Worm (Caenorhabditis elegans): ENCODE measurements around the gene Y51H7BR.8.

The Y51H7BR.8 gene

DNA sequence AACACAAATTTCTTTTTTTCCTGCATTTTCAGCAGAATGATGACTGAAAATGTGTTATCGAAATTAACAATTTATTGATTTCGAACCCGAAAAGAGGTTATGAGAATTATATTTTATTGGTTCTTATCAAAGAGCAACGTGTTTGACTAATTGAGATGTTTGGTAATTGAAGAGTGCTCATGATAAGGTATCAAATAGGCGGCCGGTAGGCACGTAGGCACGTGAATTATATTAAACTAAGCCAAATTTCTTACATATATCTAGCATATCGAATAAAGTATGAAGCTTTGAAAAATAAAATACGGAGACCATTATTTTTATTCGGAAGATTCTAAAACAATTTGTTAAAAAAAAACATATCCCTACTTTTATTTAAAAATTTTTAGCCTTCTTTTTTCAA, 1.7 kb upstream of the Y51H7BR.8 start, which contains the start of gene math-45:
Gene math-45, minus strand, starts transcription at position 101 of the 400 bp plus-strand sequence.
- TF ChIP-seq Y75B8A.6 (GFP tag; IDR thresholded peaks at IDR 0.05) (no peak), cey-2 (tag; optimal IDR thresholded peaks at IDR 0.05; ENCODE audit: borderline replicate concordance, insufficient read depth) (no peak), daf-16 (GFP tag; optimal IDR thresholded peaks at IDR 0.05) (no peak), daf-16 (tag; optimal IDR thresholded peaks at IDR 0.05) (peak; percentile 52), nhr-28 (tag; optimal IDR thresholded peaks at IDR 0.05) (peak; percentile 17)

DNA sequence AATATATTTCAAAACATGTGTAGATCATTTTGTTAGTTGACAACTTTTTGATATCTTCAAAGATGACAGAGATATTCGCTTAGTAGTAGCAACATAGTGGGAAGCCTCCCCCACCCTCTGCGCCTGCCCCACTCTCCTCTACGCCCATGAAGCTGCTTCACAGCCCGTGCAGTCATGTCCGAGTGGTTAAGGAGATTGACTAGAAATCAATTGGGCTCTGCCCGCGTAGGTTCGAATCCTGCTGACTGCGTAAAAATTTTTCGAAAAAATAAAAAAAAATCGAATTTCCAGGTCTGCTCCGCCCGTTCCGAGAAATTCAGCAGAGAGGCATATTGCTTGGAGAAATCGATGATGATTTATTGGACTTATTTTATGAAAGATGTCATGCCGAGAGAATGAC, 853 bp downstream of the Y51H7BR.8 start:
- TF ChIP-seq zag-1 (tag; optimal IDR thresholded peaks at IDR 0.05) (no peak), zip-2 (tag; optimal IDR thresholded peaks at IDR 0.05) (no peak), zfp-3 (GFP tag; conservative IDR thresholded peaks at IDR 0.05) (0 out of 2 replicates have a peak, but pooled peaks have one; percentile 64), lin-1 (GFP tag; IDR thresholded peaks at IDR 0.05) (peak; percentile 37; the same call in 1 of the 2 replicates), php-3 (GFP tag; IDR thresholded peaks at IDR 0.05) (no peak), mep-1 (tag; optimal IDR thresholded peaks at IDR 0.05) (peak; percentile 49), F49E8.2 (tag; optimal IDR thresholded peaks at IDR 0.05; ENCODE audit: borderline replicate concordance) (peak; percentile 9), ceh-20 (GFP tag; IDR thresholded peaks at IDR 0.05) (0 out of 2 replicates have a peak, but pooled peaks have one; percentile 52), jun-1 (tag; optimal IDR thresholded peaks at IDR 0.05) (no peak), tag-97 (GFP tag; IDR thresholded peaks at IDR 0.05) (no peak), aly-2 (tag; optimal IDR thresholded peaks at IDR 0.05) (no peak), egl-43 (GFP tag; IDR thresholded peaks at IDR 0.05) (no peak), ZK546.5 (tag; optimal IDR thresholded peaks at IDR 0.05) (no peak), lin-29 (GFP tag; IDR thresholded peaks at IDR 0.05) (no peak), F37D6.2 (tag; optimal IDR thresholded peaks at IDR 0.05) (peak; percentile 37), daf-19 (GFP tag; conservative IDR thresholded peaks at IDR 0.05) (no peak), mdl-1 (tag; optimal IDR thresholded peaks at IDR 0.05) (no peak), nhr-237 (tag; optimal IDR thresholded peaks at IDR 0.05) (no peak), Y5F2A.4 (GFP tag; optimal IDR thresholded peaks at IDR 0.05) (no peak), ama-1 (optimal IDR thresholded peaks at IDR 0.05) (no peak), unc-39 (tag; optimal IDR thresholded peaks at IDR 0.05) (no peak), lin-15B (tag; optimal IDR thresholded peaks at IDR 0.05) (no peak), daf-12 (tag; optimal IDR thresholded peaks at IDR 0.05) (no peak), T26A8.4 (GFP tag; IDR thresholded peaks at IDR 0.05) (no peak), attf-4 (tag; optimal IDR thresholded peaks at IDR 0.05) (no peak), nhr-25 (tag; optimal IDR thresholded peaks at IDR 0.05; ENCODE audit: borderline replicate concordance, insufficient read depth) (no peak), saeg-2 (GFP tag; IDR thresholded peaks at IDR 0.05) (no peak), pqm-1 (tag; optimal IDR thresholded peaks at IDR 0.05) (no peak), D1046.2 (GFP tag; IDR thresholded peaks at IDR 0.05) (peak; percentile 70; the same call in 1 of the 2 replicates), mxl-3 (GFP tag; optimal IDR thresholded peaks at IDR 0.05) (no peak), nhr-42 (GFP tag; IDR thresholded peaks at IDR 0.05) (no peak), R02D3.7 (tag; optimal IDR thresholded peaks at IDR 0.05) (no peak), ceh-28 (tag; optimal IDR thresholded peaks at IDR 0.05) (no peak), dmd-6 (GFP tag; IDR thresholded peaks at IDR 0.05) (peak; percentile 43), F10B5.3 (tag; optimal IDR thresholded peaks at IDR 0.05) (peak; percentile 26), duxl-1 (tag; optimal IDR thresholded peaks at IDR 0.05; ENCODE audit: poor library complexity) (peak; percentile 86), dmd-9 (GFP tag; IDR thresholded peaks at IDR 0.05) (peak; percentile 40; the same call in 1 of the 2 replicates), cey-2 (tag; optimal IDR thresholded peaks at IDR 0.05; ENCODE audit: borderline replicate concordance, insufficient read depth) (no peak), lin-38 (GFP tag; IDR thresholded peaks at IDR 0.05) (peak; percentile 71; the same call in 1 of the 2 replicates), nhr-41 (GFP tag; IDR thresholded peaks at IDR 0.05) (0 out of 2 replicates have a peak, but pooled peaks have one; percentile 41), nhr-77 (tag; optimal IDR thresholded peaks at IDR 0.05) (no peak), dmd-8 (GFP tag; IDR thresholded peaks at IDR 0.05) (0 out of 2 replicates have a peak, but pooled peaks have one; percentile 67), dve-1 (tag; optimal IDR thresholded peaks at IDR 0.05; ENCODE audit: insufficient read depth) (peak; percentile 6), F26F4.8 (GFP tag; conservative IDR thresholded peaks at IDR 0.05) (no peak), ceh-32 (tag; optimal IDR thresholded peaks at IDR 0.05; ENCODE audit: poor library complexity) (no peak)

Measured in whole organism, L4 larva.